Fruit fly (Drosophila melanogaster): ENCODE results near the gene spd-2.

The spd-2 gene

DNA sequence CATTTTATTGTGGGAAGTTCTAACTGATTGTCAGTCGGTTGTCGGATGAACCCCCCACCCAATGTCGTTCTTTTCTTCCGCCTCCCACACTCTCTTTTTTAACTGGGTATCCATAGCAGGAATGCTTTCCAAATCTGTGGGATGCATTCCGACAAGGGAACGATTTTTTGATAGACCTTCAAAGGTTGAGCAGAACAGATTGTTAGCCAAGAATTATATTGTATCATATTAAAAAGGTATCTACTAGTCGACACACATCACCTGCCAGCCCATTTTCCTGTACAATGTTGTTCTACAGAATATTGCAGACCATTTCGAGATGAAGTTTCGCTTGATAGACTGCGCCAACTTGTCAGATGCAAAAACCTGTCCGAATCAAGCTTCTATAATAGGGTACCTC is 35.0 kb upstream of the spd-2 start:
- TF ChIP-seq CG8478 (optimal IDR thresholded peaks at IDR 0.05) (no peak), pan (optimal IDR thresholded peaks at IDR 0.05) (no peak), Dll (optimal IDR thresholded peaks at IDR 0.05) (no peak), usp (GFP tag; optimal IDR thresholded peaks at IDR 0.05) (no peak), psq (optimal IDR thresholded peaks at IDR 0.05) (no peak), EcR (GFP tag; optimal IDR thresholded peaks at IDR 0.05) (no peak)

DNA sequence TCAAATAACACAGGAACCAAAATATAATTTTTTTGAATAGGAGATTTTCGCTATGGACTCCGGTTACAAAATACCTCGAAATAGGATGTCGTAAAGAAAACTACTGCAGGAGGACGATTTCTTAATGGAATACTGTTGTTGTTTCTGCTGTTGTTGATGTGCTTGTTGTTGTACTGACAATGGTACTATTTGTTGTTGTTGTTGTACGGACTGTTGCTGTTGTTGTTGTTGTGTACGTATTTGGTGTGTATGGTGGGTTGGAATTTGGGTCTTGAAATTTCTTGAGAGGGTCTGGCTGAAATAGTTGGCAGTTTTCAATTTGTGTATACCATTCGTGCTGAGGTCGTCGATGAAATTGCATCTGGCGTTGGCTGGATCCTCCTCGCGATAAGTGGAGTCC is 31.4 kb upstream of the spd-2 start:
- TF ChIP-seq Dll (optimal IDR thresholded peaks at IDR 0.05) (no peak), usp (GFP tag; optimal IDR thresholded peaks at IDR 0.05) (no peak), EcR (GFP tag; optimal IDR thresholded peaks at IDR 0.05) (no peak), CG8478 (optimal IDR thresholded peaks at IDR 0.05) (no peak), pan (optimal IDR thresholded peaks at IDR 0.05) (no peak), psq (optimal IDR thresholded peaks at IDR 0.05) (no peak)

DNA sequence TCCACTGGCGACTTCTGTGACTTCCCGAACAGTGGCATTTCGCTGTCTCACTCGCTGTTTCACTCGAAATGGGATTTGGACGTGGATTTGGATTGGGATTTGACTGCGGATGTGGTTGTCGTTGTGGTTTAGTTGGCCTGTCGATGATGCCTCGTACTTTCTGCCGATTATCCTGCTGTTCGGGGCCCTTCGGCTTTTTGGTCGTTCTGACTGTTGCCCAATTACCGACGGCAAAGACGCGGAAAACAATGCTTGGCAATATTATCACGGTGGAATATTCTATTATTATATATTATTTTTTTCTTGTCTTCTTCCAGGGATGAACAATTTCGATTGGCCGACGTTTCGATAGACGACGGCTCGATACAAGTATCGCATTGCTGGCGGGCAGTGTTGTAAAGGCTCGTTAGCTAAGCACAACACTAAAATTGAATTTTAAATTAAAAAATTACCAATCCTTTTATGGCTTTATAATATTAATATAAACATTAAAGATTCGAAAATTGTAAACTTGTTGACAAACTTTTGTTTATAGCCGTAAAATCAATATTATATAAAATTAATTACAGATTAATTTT is 20.4 kb upstream of the spd-2 start, which contains the start of gene Mo25:
Gene Mo25, minus strand, starts transcription at position 341 of the 578 bp plus-strand sequence.
- peak; percentile 18 for TF ChIP-seq CG8478 (optimal IDR thresholded peaks at IDR 0.05)
- TF ChIP-seq usp (GFP tag; optimal IDR thresholded peaks at IDR 0.05): no peak

DNA sequence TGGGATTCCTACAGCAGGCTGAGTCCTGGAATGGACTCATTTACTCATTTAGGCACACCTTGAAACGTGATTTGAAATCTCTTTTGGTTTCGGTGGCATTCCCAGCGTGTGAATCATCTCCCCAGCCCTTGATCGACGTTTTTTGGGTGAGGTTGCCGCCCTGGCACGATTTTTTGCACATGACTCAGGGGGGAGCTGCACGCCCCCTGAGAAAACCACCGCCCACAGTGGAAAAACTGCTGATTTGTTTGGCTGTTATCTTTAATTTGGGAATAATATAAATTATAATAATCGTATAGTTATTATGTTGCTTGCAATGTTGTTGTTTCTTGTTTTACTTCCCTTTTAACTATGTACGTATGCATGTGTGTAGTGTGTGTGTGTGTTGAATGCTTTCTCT is 18.2 kb upstream of the spd-2 start:
- TF ChIP-seq EcR (GFP tag; optimal IDR thresholded peaks at IDR 0.05) (no peak), usp (GFP tag; optimal IDR thresholded peaks at IDR 0.05) (no peak), Dll (optimal IDR thresholded peaks at IDR 0.05) (no peak), pan (optimal IDR thresholded peaks at IDR 0.05) (no peak), psq (optimal IDR thresholded peaks at IDR 0.05) (no peak), CG8478 (optimal IDR thresholded peaks at IDR 0.05) (no peak)

DNA sequence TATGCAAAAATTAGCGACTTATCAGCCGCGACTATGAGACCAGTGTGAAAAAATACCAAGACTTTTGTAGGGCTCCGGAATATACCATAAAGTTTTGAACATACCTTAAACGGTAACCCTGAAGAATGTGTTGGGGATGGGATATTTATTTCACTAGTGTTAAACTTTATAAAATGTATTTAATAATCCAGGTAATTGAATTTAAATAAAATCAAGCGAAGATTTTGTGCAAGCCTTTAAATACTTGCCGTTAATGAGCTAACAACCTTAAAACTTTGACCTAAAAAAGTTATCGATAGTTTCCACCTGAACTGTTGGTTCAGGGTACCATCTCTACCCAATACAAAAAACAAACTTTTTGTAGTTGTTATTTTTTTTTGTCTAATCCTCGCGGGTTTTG is 17.3 kb upstream of the spd-2 start, which contains the start of gene CG4101:
Gene CG4101, plus strand, starts transcription at position 335 of the 400 bp plus-strand sequence.
- TF ChIP-seq Dll (optimal IDR thresholded peaks at IDR 0.05) (no peak), EcR (GFP tag; optimal IDR thresholded peaks at IDR 0.05) (no peak), pan (optimal IDR thresholded peaks at IDR 0.05) (no peak), usp (GFP tag; optimal IDR thresholded peaks at IDR 0.05) (no peak), CG8478 (optimal IDR thresholded peaks at IDR 0.05) (no peak), psq (optimal IDR thresholded peaks at IDR 0.05) (no peak)

DNA sequence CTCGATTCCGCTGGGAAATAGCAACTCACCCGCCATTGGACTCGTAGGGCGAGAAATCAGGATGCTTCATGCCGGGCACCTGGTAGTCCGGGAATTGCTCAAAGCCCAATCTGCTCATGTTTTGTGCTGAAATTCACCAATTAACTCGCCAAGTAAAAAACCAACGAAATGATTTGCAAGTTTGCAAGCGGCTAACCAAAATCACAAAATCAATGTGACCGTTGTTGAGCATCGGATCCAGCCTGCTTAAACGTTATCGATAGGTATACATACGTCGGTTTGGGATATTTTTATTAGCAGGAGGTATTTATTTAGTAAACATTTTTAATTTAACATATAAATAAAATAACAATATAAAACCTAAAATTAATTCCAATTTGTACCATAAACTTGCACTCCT is 15.4 kb upstream of the spd-2 start, which contains the start of gene Prosbeta6:
Gene Prosbeta6, minus strand, starts transcription at position 218 of the 400 bp plus-strand sequence.
- no peak for TF ChIP-seq Dll (optimal IDR thresholded peaks at IDR 0.05)
- TF ChIP-seq usp (GFP tag; optimal IDR thresholded peaks at IDR 0.05): no peak
- no peak for TF ChIP-seq psq (optimal IDR thresholded peaks at IDR 0.05)

DNA sequence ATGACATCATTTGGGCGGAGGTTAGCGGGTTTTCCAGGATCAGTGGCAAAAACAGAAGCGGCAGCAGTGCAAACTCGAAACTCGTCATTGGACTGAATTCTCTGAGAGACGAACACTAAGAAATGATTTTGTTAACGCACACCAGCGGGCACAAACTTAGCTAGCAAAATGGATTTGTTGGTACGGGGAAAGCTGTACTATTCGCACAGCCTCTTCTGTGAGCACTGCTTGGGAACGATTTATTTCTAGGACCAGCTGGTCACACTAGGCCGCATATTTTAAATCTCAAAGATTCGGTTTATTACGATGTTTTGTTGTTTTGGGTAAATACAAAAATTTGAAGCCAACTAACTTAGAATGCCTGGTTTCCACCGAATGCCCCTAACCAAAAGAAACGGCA is 14.3 kb upstream of the spd-2 start, which contains the start of gene CG4098:
Gene CG4098, minus strand, starts transcription at position 228 of the 400 bp plus-strand sequence.
- no peak for TF ChIP-seq Dll (optimal IDR thresholded peaks at IDR 0.05)
- no peak for TF ChIP-seq CG8478 (optimal IDR thresholded peaks at IDR 0.05)

DNA sequence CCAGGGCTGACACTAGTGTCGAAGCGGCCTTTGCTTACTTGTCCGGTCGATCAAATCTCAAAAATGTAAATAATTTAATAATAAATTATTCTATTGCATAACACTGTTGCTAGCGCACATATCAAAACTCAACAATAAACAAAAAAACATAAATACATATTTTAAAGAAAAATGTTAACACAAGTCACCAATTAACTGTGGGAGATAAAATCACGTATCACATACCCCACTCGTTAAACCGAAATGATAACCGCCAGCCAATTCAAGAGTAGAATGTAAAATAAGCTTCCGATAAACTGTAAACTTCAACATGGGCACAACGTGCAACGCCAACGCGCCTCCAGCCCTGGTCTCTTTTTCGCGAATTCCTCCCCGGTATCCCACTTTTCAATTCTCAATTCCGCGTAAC is 7.9 kb upstream of the spd-2 start, which contains the start of gene Arts:
Gene Arts, plus strand, starts transcription at position 116 of the 409 bp plus-strand sequence.
- TF ChIP-seq usp (GFP tag; optimal IDR thresholded peaks at IDR 0.05) (no peak), CG8478 (optimal IDR thresholded peaks at IDR 0.05) (no peak), psq (optimal IDR thresholded peaks at IDR 0.05) (no peak), pan (optimal IDR thresholded peaks at IDR 0.05) (no peak), Dll (optimal IDR thresholded peaks at IDR 0.05) (no peak), EcR (GFP tag; optimal IDR thresholded peaks at IDR 0.05) (no peak)

DNA sequence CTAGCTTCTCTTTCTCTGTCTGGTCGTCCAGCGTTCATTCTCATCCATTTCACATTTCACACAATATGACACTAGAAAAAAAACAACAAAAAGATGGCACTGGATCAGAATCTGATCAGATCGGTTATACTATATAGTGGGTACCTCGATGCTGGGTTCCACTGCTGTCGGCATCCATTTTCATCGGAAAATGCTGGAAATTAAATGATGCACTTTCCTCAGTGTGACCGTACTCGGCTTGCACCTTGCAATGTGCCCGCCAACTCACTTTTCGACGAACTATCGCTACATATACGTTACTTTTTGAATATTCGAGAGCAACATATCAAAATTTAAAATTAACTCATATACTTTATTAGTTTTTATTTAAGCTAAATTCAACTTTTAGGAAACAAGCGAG is 4.0 kb downstream of the spd-2 start, which contains the start of gene tra:
Gene tra, minus strand, starts transcription at position 191 of the 400 bp plus-strand sequence.
- TF ChIP-seq EcR (GFP tag; optimal IDR thresholded peaks at IDR 0.05) (no peak), Dll (optimal IDR thresholded peaks at IDR 0.05) (no peak), pan (optimal IDR thresholded peaks at IDR 0.05) (no peak), psq (optimal IDR thresholded peaks at IDR 0.05) (no peak), CG8478 (optimal IDR thresholded peaks at IDR 0.05) (no peak), usp (GFP tag; optimal IDR thresholded peaks at IDR 0.05) (no peak)

DNA sequence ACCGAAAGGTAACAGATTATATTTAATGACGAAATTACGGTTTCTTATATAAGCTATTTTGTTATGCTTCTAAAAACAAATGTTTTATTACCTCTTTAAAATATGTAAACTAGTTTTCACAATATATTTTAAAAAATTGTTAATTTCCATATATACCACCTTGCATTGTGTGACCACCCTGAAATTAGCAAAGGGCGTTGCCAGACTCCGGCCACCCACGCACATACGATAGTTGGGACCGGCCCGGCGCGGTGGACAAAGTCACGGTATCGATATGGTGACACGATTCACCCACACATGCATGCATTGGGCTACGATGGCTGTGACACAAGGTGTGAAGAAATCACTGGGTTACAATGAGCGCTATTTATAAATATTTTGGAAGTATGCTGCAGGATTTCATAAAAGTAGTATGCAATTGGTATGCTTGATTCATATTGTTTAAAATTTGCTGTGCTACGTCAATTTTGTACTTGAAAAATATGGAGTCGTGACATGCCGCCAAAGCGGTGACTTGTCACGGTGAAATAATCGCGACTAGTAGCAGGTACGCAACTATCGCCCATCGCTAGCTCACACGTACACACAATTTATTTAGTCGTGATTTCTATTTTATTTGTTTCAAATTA is 6.7 kb downstream of the spd-2 start:
- no peak for TF ChIP-seq EcR (GFP tag; optimal IDR thresholded peaks at IDR 0.05)
- TF ChIP-seq CG8478 (optimal IDR thresholded peaks at IDR 0.05): no peak

DNA sequence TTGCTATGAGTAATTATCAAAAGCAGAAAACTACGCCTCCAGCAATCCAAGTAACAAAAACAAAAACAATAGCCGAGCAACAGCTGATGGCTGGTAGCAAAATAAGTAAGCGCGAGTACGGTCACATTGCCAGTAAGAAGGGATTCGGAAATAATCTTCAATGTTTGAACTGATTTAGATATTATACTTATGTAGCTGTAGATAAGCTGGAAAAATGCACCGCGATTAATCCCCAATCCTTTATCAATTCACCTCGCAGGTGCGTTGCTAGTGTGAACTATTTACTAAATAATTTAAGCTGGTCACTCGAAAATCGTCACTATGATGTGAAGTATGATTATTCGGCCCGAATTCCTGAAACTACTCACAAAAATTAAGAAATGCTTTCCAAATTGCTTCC is 7.8 kb downstream of the spd-2 start, which contains the start of the genes Syx8 and CG32163:
Gene Syx8, minus strand, starts transcription at position 69 of the 400 bp plus-strand sequence.
Gene CG32163, plus strand, starts transcription at position 169 of the 400 bp plus-strand sequence.
- TF ChIP-seq psq (optimal IDR thresholded peaks at IDR 0.05) (no peak), usp (GFP tag; optimal IDR thresholded peaks at IDR 0.05) (no peak), EcR (GFP tag; optimal IDR thresholded peaks at IDR 0.05) (no peak), CG8478 (optimal IDR thresholded peaks at IDR 0.05) (no peak), Dll (optimal IDR thresholded peaks at IDR 0.05) (no peak), pan (optimal IDR thresholded peaks at IDR 0.05) (no peak)

DNA sequence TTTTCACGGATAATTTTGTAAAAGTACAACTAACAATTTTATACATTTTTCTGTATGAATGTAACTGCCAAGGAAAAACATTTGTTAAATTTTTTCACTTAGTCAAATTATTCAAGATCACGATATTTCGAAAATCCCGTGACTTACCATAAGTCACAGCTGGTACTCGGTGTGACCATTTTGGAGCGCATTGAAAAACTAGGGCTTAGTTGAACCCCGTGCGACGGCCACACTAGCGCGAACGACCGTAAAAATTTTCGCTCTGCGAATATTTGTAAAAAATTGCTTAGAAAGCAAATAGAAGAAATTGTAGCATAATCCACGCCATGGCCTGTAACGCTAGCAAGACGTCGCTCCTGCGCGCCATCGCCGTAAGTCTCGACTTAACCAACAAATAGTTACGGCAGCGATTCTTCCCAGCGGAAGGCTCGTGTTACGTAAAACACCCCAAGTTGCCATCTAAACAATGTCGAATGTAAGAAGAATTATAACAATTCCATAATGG is 10.7 kb downstream of the spd-2 start, which contains the start of gene UQCR-C2:
Gene UQCR-C2, plus strand, starts transcription at position 51 of the 505 bp plus-strand sequence.
- TF ChIP-seq EcR (GFP tag; optimal IDR thresholded peaks at IDR 0.05) (no peak), pan (optimal IDR thresholded peaks at IDR 0.05) (no peak), psq (optimal IDR thresholded peaks at IDR 0.05) (no peak), Dll (optimal IDR thresholded peaks at IDR 0.05) (no peak), usp (GFP tag; optimal IDR thresholded peaks at IDR 0.05) (no peak), CG8478 (optimal IDR thresholded peaks at IDR 0.05) (no peak)

Measured in whole organism.